Worm (Caenorhabditis elegans): ENCODE measurements around the gene nhr-177.

ce11 chrV:1614726-1615125 is 4.7 kb downstream of the nhr-177 start, which contains the start of gene srbc-41:
- TF ChIP-seq pha-4 (tag; optimal IDR thresholded peaks at IDR 0.05) (no peak), unc-62 (GFP tag; optimal IDR thresholded peaks at IDR 0.05) (no peak), F57A8.1 (GFP tag; optimal IDR thresholded peaks at IDR 0.05) (no peak), snpc-3.4 (tag; optimal IDR thresholded peaks at IDR 0.05) (no peak), ztf-18 (tag; optimal IDR thresholded peaks at IDR 0.05) (no peak)
